Worm (Caenorhabditis elegans): ENCODE results near the gene F42G4.7.

DNA sequence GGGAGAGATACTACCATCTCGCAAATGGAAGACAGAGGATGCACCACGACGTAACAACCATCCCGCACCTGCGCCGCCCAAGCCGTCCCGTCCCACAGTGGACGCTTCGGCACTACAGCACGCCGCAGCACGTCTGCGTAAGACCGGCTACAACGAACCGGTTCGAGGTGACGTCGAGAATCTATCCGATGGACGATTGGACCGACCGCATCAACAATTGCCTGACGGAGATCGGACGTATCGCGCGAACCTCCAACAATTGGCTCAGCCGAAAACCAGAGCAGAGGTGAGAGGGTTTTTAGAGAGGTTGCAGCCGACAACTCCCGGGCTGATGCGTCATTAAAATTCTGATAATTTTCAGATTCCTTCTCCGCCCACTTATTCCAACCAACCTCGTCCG lies 12.1 kb upstream of the F42G4.7 start:
- TF ChIP-seq nhr-237 (tag; optimal IDR thresholded peaks at IDR 0.05) (no peak), unc-39 (tag; optimal IDR thresholded peaks at IDR 0.05) (no peak), unc-62 (GFP tag; optimal IDR thresholded peaks at IDR 0.05 in 1 of 2) (no peak), unc-62 (tag; optimal IDR thresholded peaks at IDR 0.05) (no peak), daf-12 (tag; optimal IDR thresholded peaks at IDR 0.05) (no peak), nhr-28 (tag; optimal IDR thresholded peaks at IDR 0.05) (no peak), lin-39 (tag; optimal IDR thresholded peaks at IDR 0.05) (no peak), nhr-11 (tag; optimal IDR thresholded peaks at IDR 0.05) (no peak), F49E8.2 (tag; optimal IDR thresholded peaks at IDR 0.05; ENCODE audit: borderline replicate concordance) (no peak), hlh-30 (tag; optimal IDR thresholded peaks at IDR 0.05; ENCODE audit: insufficient read depth) (no peak)
